Worm (Caenorhabditis elegans) whole organism, young adult: Measurements from ENCODE around the gene F53E4.1.
"Not testable (repeated sequence)": the region's sequence is repeated elsewhere in the genome, so short reads cannot be mapped to it uniquely, and the experiment has no call there.

ENCODE experiments used
- C06A6.2 ChIP-seq: fragments of 200-800 bp; sonication (Bioruptor generic); conservative IDR thresholded peaks from 2 replicates; pipeline ENCODE4 v1.3.6; 2022; ENCODE audit warnings: missing genetic modification characterization, missing compliant biosample characterization
- ets-4 ChIP-seq: fragments of 200-800 bp; sonication (Bioruptor generic); optimal IDR thresholded peaks from 2 replicates; lab custom pipeline; 2018; ENCODE audit warnings: mild to moderate bottlenecking, missing genetic modification characterization, missing compliant biosample characterization
- hlh-12 ChIP-seq: sonication (generic microtip); optimal IDR thresholded peaks from 2 replicates; lab custom pipeline; 2016; ENCODE audit warnings: missing genetic modification characterization, missing compliant biosample characterization
- hsf-1 ChIP-seq: fragments of 200-800 bp; sonication (Bioruptor generic); IDR thresholded peaks from 2 replicates; pipeline ENCODE4 v1.3.6; 2022; ENCODE audit warnings: missing genetic modification reagents, missing genetic modification characterization, missing compliant biosample characterization
- repo-1 ChIP-seq: sonication (generic microtip); optimal IDR thresholded peaks from 2 replicates; lab custom pipeline; 2017; ENCODE audit warnings: mild to moderate bottlenecking, missing genetic modification characterization, missing compliant biosample characterization

DNA sequence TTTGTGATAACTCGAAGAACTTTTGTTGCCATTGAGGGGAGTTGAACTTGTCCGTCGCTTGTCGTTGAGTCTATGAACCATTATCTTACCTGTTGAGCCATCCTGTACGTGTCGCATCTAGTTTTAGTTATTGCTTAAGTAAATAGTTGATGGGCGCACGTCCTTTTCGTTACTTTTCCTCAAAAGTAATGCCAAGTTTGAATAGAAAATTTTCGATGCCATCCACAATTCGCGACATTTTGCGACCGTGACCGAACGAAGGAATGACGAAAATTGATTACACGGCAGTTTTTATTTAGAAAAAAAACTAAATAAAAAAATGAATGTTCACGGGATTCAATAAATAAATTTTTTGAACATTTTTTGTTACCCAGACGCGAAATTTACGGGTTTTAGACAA, at the start of gene F53E4.1:
- TF ChIP-seq hsf-1 (GFP tag; lab: Robert Waterston, UW); ets-4 (GFP tag; lab: Kevin White, UChicago); C06A6.2 (GFP tag; lab: Robert Waterston, UW); hlh-12; repo-1 (tag; lab: Kevin White, UChicago): not testable (repeated sequence)
